Fruit fly (Drosophila melanogaster) whole organism, prepupa: Measurements from ENCODE around the gene ATPsyngamma.

Source experiments
- CG10669 ChIP-seq: fragments of 200-800 bp; sonication (Bioruptor generic); optimal IDR thresholded peaks from 3 replicates; lab custom pipeline; 2018; ENCODE audit warnings: missing biosample characterization, mild to moderate bottlenecking, missing genetic modification characterization, moderate library complexity
- CG11902 ChIP-seq: fragments of 200-800 bp; sonication (Bioruptor generic); optimal IDR thresholded peaks from 3 replicates; lab custom pipeline; 2016; ENCODE audit warnings: missing biosample characterization, missing genetic modification characterization
- CG15336 ChIP-seq: fragments of 200-800 bp; sonication (Bioruptor generic); IDR thresholded peaks from 2 replicates; pipeline ENCODE4 v1.3.6; 2022; ENCODE audit warnings: missing biosample characterization, missing genetic modification characterization
- CG1621 ChIP-seq: fragments of 200-800 bp; sonication (Bioruptor generic); optimal IDR thresholded peaks from 3 replicates; lab custom pipeline; 2018; ENCODE audit warnings: missing biosample characterization, mild to moderate bottlenecking, missing genetic modification characterization
- CG16779 ChIP-seq: fragments of 200-800 bp; sonication (Bioruptor generic); optimal IDR thresholded peaks from 3 replicates; lab custom pipeline; 2017; ENCODE audit warnings: missing biosample characterization, mild to moderate bottlenecking, missing genetic modification characterization
- CG32006 ChIP-seq: fragments of 200-800 bp; sonication (Bioruptor generic); optimal IDR thresholded peaks from 3 replicates; lab custom pipeline; 2017; ENCODE audit warnings: missing biosample characterization, mild to moderate bottlenecking, missing genetic modification characterization
- CG3919 ChIP-seq: fragments of 200-800 bp; sonication (Bioruptor generic); optimal IDR thresholded peaks from 3 replicates; lab custom pipeline; 2016; ENCODE audit warnings: missing biosample characterization, missing genetic modification characterization
- CG4318 ChIP-seq: fragments of 200-800 bp; sonication (Bioruptor generic); optimal IDR thresholded peaks from 3 replicates; lab custom pipeline; 2017; ENCODE audit warnings: missing biosample characterization, mild to moderate bottlenecking, missing genetic modification characterization
- CG6163 ChIP-seq: fragments of 200-800 bp; sonication (Bioruptor generic); IDR thresholded peaks from 3 replicates; pipeline ENCODE4 v1.3.6; 2022; ENCODE audit warnings: missing biosample characterization, missing genetic modification characterization
- CG6276 ChIP-seq: fragments of 200-800 bp; sonication (Bioruptor generic); optimal IDR thresholded peaks from 2 replicates; lab custom pipeline; 2017; ENCODE audit warnings: missing biosample characterization, mild to moderate bottlenecking, missing genetic modification characterization
- CG6792 ChIP-seq: fragments of 200-800 bp; sonication (Bioruptor generic); optimal IDR thresholded peaks from 3 replicates; lab custom pipeline; 2016; ENCODE audit warnings: missing biosample characterization, missing genetic modification characterization
- CG6808 ChIP-seq: fragments of 200-800 bp; sonication (Bioruptor generic); optimal IDR thresholded peaks from 3 replicates; lab custom pipeline; 2017; ENCODE audit warnings: missing biosample characterization, missing genetic modification characterization, mild to moderate bottlenecking, moderate library complexity, missing genetic modification reagents
- CG6854 ChIP-seq: fragments of 200-800 bp; sonication (Bioruptor generic); optimal IDR thresholded peaks from 2 replicates; lab custom pipeline; 2017; ENCODE audit warnings: missing biosample characterization, mild to moderate bottlenecking, missing genetic modification characterization
- CG7368 ChIP-seq: fragments of 200-800 bp; sonication (Bioruptor generic); optimal IDR thresholded peaks from 3 replicates; lab custom pipeline; 2016; ENCODE audit warnings: missing biosample characterization, missing genetic modification characterization
- CG8119 ChIP-seq: fragments of 200-800 bp; sonication (Bioruptor generic); IDR thresholded peaks from 3 replicates; pipeline ENCODE4 v1.3.6; 2022; ENCODE audit warnings: missing biosample characterization, missing genetic modification characterization
- CG8319 ChIP-seq: fragments of 200-800 bp; sonication (Bioruptor generic); optimal IDR thresholded peaks from 3 replicates; lab custom pipeline; 2016; ENCODE audit warnings: missing biosample characterization, missing genetic modification characterization
- CG8632 ChIP-seq: fragments of 200-800 bp; sonication (Bioruptor generic); optimal IDR thresholded peaks from 3 replicates; lab custom pipeline; 2016; ENCODE audit warnings: missing biosample characterization, missing genetic modification characterization
- CG9139 ChIP-seq: fragments of 200-800 bp; sonication (Bioruptor generic); optimal IDR thresholded peaks from 3 replicates; lab custom pipeline; 2017; ENCODE audit warnings: missing biosample characterization, mild to moderate bottlenecking, missing genetic modification characterization
- Eip75B ChIP-seq: fragments of 200-800 bp; sonication (Bioruptor generic); optimal IDR thresholded peaks from 3 replicates; lab custom pipeline; 2016; ENCODE audit warnings: missing biosample characterization, missing genetic modification characterization
- Eip78C ChIP-seq: fragments of 200-800 bp; sonication (Bioruptor generic); peaks from one replicate; lab custom pipeline; 2016; ENCODE audit warnings: missing biosample characterization, missing genetic modification characterization
- Eip93F ChIP-seq: fragments of 200-800 bp; sonication (Bioruptor generic); optimal IDR thresholded peaks from 2 replicates; lab custom pipeline; 2016; ENCODE audit warnings: missing biosample characterization, mild to moderate bottlenecking, missing genetic modification characterization
- Ets96B ChIP-seq: fragments of 200-800 bp; optimal IDR thresholded peaks from 2 replicates; lab custom pipeline; 2019; ENCODE audit warnings: missing biosample characterization, mild to moderate bottlenecking, missing genetic modification characterization, moderate library complexity
- Hr38 ChIP-seq: sonication (Bioruptor generic); optimal IDR thresholded peaks from 2 replicates; lab custom pipeline; 2016; ENCODE audit warnings: missing biosample characterization, missing genetic modification characterization
- Hr4 ChIP-seq: fragments of 200-800 bp; sonication (Bioruptor generic); optimal IDR thresholded peaks from 3 replicates; lab custom pipeline; 2016; ENCODE audit warnings: missing biosample characterization, missing genetic modification characterization
- Lpt ChIP-seq: fragments of 200-800 bp; sonication (Bioruptor generic); optimal IDR thresholded peaks from 3 replicates; lab custom pipeline; 2016; ENCODE audit warnings: missing biosample characterization, missing genetic modification characterization
- Met ChIP-seq: fragments of 200-800 bp; sonication (Bioruptor generic); optimal IDR thresholded peaks from 3 replicates; lab custom pipeline; 2016; ENCODE audit warnings: missing biosample characterization, missing genetic modification characterization
- Sox102F ChIP-seq: fragments of 200-800 bp; sonication (Bioruptor generic); optimal IDR thresholded peaks from 2 replicates; lab custom pipeline; 2016; ENCODE audit warnings: missing biosample characterization, mild to moderate bottlenecking, missing genetic modification characterization
- dsx ChIP-seq: fragments of 200-800 bp; optimal IDR thresholded peaks from 3 replicates; lab custom pipeline; 2019; ENCODE audit warnings: missing biosample characterization, mild to moderate bottlenecking, missing genetic modification characterization, moderate library complexity; ENCODE audit not compliant: poor library complexity, severe bottlenecking
- eg ChIP-seq: fragments of 200-800 bp; sonication (Bioruptor generic); IDR thresholded peaks from 3 replicates; pipeline ENCODE4 v1.3.6; 2022; ENCODE audit warnings: missing biosample characterization, missing genetic modification characterization
- esn ChIP-seq: fragments of 200-800 bp; sonication (Bioruptor generic); optimal IDR thresholded peaks from 2 replicates; lab custom pipeline; 2016; ENCODE audit warnings: missing biosample characterization, mild to moderate bottlenecking, missing genetic modification characterization, moderate library complexity
- fd85E ChIP-seq: fragments of 200-800 bp; sonication (Bioruptor generic); optimal IDR thresholded peaks from 3 replicates; lab custom pipeline; 2016; ENCODE audit warnings: missing biosample characterization, missing genetic modification characterization
- fkh ChIP-seq: fragments of 200-800 bp; sonication (Bioruptor generic); optimal IDR thresholded peaks from 3 replicates; lab custom pipeline; 2017; ENCODE audit warnings: missing biosample characterization, mild to moderate bottlenecking, missing genetic modification characterization, moderate library complexity
- net ChIP-seq: fragments of 200-800 bp; sonication (Bioruptor generic); optimal IDR thresholded peaks from 3 replicates; lab custom pipeline; 2016; ENCODE audit warnings: missing biosample characterization, missing genetic modification characterization
- pdm3 ChIP-seq: fragments of 200-800 bp; sonication (Bioruptor generic); optimal IDR thresholded peaks from 3 replicates; lab custom pipeline; 2016; ENCODE audit warnings: missing biosample characterization, missing genetic modification characterization
- spab ChIP-seq: fragments of 200-800 bp; sonication (Bioruptor generic); optimal IDR thresholded peaks from 2 replicates; lab custom pipeline; 2017; ENCODE audit warnings: missing biosample characterization, mild to moderate bottlenecking, missing genetic modification characterization, missing genetic modification reagents
- ss ChIP-seq, 2 experiments: fragments of 200-800 bp; sonication (Bioruptor generic); optimal IDR thresholded peaks; 2 replicates in 1 of 2; 3 replicates in 1 of 2; lab custom pipeline; 2017 to 2018; ENCODE audit warnings: mild to moderate bottlenecking in 2 of 2, missing biosample characterization in 2 of 2, missing genetic modification characterization in 2 of 2, moderate library complexity in 1 of 2
- svp ChIP-seq: fragments of 200-800 bp; sonication (Bioruptor generic); peaks from one replicate; lab custom pipeline; 2016; ENCODE audit warnings: missing biosample characterization, missing genetic modification characterization
- topi ChIP-seq: fragments of 200-800 bp; sonication (Bioruptor generic); optimal IDR thresholded peaks from 3 replicates; lab custom pipeline; 2016; ENCODE audit warnings: missing biosample characterization, missing genetic modification characterization
- vri ChIP-seq: fragments of 200-800 bp; sonication (Bioruptor generic); optimal IDR thresholded peaks from 3 replicates; lab custom pipeline; 2016; ENCODE audit warnings: missing biosample characterization, mild to moderate bottlenecking, missing genetic modification characterization

ATPsyngamma gene

dm6 chr3R:29782367-29782766, 33.4 kb upstream of the ATPsyngamma start:
- no peak for TF ChIP-seq Hr4 (GFP tag; lab: Kevin White, UChicago)
- peak; percentile 25 for TF ChIP-seq CG3919 (GFP tag; lab: Kevin White, UChicago)
- TF ChIP-seq ss (GFP tag; optimal IDR thresholded peaks at IDR 0.05; lab: Kevin White, UChicago): peak; percentile 51 to 68
- TF ChIP-seq fd85E (GFP tag; lab: Kevin White, UChicago): no peak
- peak; percentile 45 for TF ChIP-seq CG16779
- TF ChIP-seq CG8319 (GFP tag; lab: Kevin White, UChicago): no peak
- TF ChIP-seq pdm3 (GFP tag; lab: Kevin White, UChicago): no peak
- TF ChIP-seq CG9139 (GFP tag; lab: Kevin White, UChicago): peak; percentile 63
- no peak for TF ChIP-seq spab (GFP tag; lab: Kevin White, UChicago)
- peak; percentile 65; the same call in 2 of the 3 replicates for TF ChIP-seq CG6163
- peak; percentile 34 for TF ChIP-seq esn (GFP tag; lab: Kevin White, UChicago)
- no peak for TF ChIP-seq Hr38 (GFP tag; lab: Kevin White, UChicago)
- peak; percentile 2 for TF ChIP-seq Ets96B (tag; lab: Kevin White, UChicago)
- TF ChIP-seq CG4318: no peak
- TF ChIP-seq Lpt (GFP tag; lab: Kevin White, UChicago): peak; percentile 25
- peak; percentile 6 for TF ChIP-seq Sox102F (GFP tag; lab: Kevin White, UChicago)
- peak; percentile 60 for TF ChIP-seq Eip93F (GFP tag; lab: Kevin White, UChicago)
- peak; percentile 45 for TF ChIP-seq CG6808 (GFP tag; lab: Kevin White, UChicago)
- peak; percentile 79 for TF ChIP-seq CG6854 (GFP tag; lab: Kevin White, UChicago)
- peak; percentile 82 for TF ChIP-seq fkh (GFP tag; lab: Kevin White, UChicago)
- TF ChIP-seq CG8632 (GFP tag; lab: Kevin White, UChicago): no peak
- TF ChIP-seq CG11902: no peak
- TF ChIP-seq Eip75B (GFP tag; lab: Kevin White, UChicago): peak; percentile 28
- TF ChIP-seq CG10669 (GFP tag; lab: Kevin White, UChicago): peak; percentile 14
- TF ChIP-seq dsx (GFP tag; lab: Kevin White, UChicago): peak; percentile 54
- TF ChIP-seq topi (GFP tag; lab: Kevin White, UChicago): peak; percentile 26
- no peak for TF ChIP-seq CG1621
- peak; percentile 48 for TF ChIP-seq net (GFP tag; lab: Kevin White, UChicago)
- TF ChIP-seq svp (GFP tag; lab: Kevin White, UChicago): peak; percentile 69
- TF ChIP-seq CG6792 (GFP tag; lab: Kevin White, UChicago): no peak
- peak; percentile 44; the same call in 1 of the 3 replicates for TF ChIP-seq eg (GFP tag; lab: Robert Waterston, UW)
- peak; percentile 0 for TF ChIP-seq Met (GFP tag; lab: Kevin White, UChicago)
- peak; percentile 12 for TF ChIP-seq CG6276 (GFP tag; lab: Kevin White, UChicago)
- TF ChIP-seq Eip78C (GFP tag; lab: Kevin White, UChicago): peak; percentile 83
- peak; percentile 46; the same call in 1 of the 3 replicates for TF ChIP-seq CG8119 (GFP tag; lab: Robert Waterston, UW)
- TF ChIP-seq CG15336: peak; percentile 47; the same call in 1 of the 2 replicates
- peak; percentile 47 for TF ChIP-seq vri (GFP tag; lab: Kevin White, UChicago)
- TF ChIP-seq CG7368 (GFP tag; lab: Kevin White, UChicago): no peak

DNA sequence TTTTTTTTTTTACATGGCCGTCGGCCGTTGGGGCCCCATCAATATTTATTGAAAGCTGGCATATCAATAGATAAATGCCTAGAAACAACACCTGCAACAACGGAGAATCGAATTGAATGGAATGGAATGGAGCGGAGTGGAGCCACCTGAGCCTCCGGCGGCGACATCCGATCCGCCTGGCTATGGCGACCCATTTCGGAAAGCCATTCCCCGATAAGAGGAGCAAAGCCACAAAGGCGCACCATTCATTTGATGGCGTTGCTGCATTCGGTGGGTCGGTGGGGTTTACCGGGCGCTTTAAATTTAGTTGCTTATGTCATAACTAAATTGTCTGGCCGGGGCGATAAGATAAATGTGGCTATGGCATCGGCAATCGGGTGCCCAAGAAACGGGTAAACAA, 32.9 kb upstream of the ATPsyngamma start:
- TF ChIP-seq vri (GFP tag; lab: Kevin White, UChicago) (peak; percentile 88), CG32006 (GFP tag; lab: Kevin White, UChicago) (peak; percentile 0), CG10669 (GFP tag; lab: Kevin White, UChicago) (no peak)
